Worm (Caenorhabditis elegans) whole organism, late embryonic: ENCODE data around the gene nlp-1.

Experiments used
- C08G9.2 ChIP-seq: sonication (generic microtip); optimal IDR thresholded peaks from 2 replicates; lab custom pipeline; 2016; ENCODE audit warnings: mild to moderate bottlenecking, missing genetic modification characterization, moderate library complexity, missing compliant biosample characterization
- K02D7.2 ChIP-seq: sonication (generic microtip); optimal IDR thresholded peaks from 2 replicates; lab custom pipeline; 2017; ENCODE audit warnings: mild to moderate bottlenecking, missing genetic modification characterization, missing compliant biosample characterization
- K09A11.1 ChIP-seq: sonication (generic microtip); optimal IDR thresholded peaks from 2 replicates; lab custom pipeline; 2017; ENCODE audit warnings: antibody characterized with exemption, mild to moderate bottlenecking, missing genetic modification characterization, missing compliant biosample characterization; ENCODE audit not compliant: insufficient read depth
- Y22D7AL.16 ChIP-seq: sonication (generic microtip); optimal IDR thresholded peaks from 2 replicates; lab custom pipeline; 2016; ENCODE audit warnings: missing genetic modification characterization, missing compliant biosample characterization
- ceh-18 ChIP-seq: sonication (generic microtip); optimal IDR thresholded peaks from 2 replicates; lab custom pipeline; 2016; ENCODE audit warnings: missing genetic modification characterization, missing compliant biosample characterization
- ceh-30 ChIP-seq: fragments of 150-350 bp; optimal IDR thresholded peaks from 2 replicates; lab custom pipeline; 2014; ENCODE audit warnings: missing biosample characterization, missing genetic modification characterization
- ceh-34 ChIP-seq: sonication (generic microtip); optimal IDR thresholded peaks from 2 replicates; lab custom pipeline; 2016; ENCODE audit warnings: mild to moderate bottlenecking, missing genetic modification characterization, missing compliant biosample characterization
- ceh-45 ChIP-seq: fragments of 200-800 bp; sonication (Bioruptor generic); IDR thresholded peaks from 2 replicates; pipeline ENCODE4 v1.3.6; 2022; ENCODE audit warnings: missing genetic modification reagents, missing genetic modification characterization, missing compliant biosample characterization
- ceh-48 ChIP-seq: sonication (generic microtip); optimal IDR thresholded peaks from 2 replicates; lab custom pipeline; 2016; ENCODE audit warnings: missing genetic modification characterization, inconsistent platforms, missing compliant biosample characterization
- ceh-6 ChIP-seq: fragments of 200-800 bp; sonication (Bioruptor generic); optimal IDR thresholded peaks from 2 replicates; lab custom pipeline; 2018; ENCODE audit warnings: mild to moderate bottlenecking, missing genetic modification characterization, missing compliant biosample characterization
- elt-2 ChIP-seq: sonication (generic microtip); optimal IDR thresholded peaks from 2 replicates; lab custom pipeline; 2016; ENCODE audit warnings: missing genetic modification reagents, missing genetic modification characterization, missing compliant biosample characterization
- eyg-1 ChIP-seq: sonication (generic microtip); optimal IDR thresholded peaks from 2 replicates; lab custom pipeline; 2016; ENCODE audit warnings: missing genotype, missing genetic modification characterization, missing compliant biosample characterization
- gmeb-2 ChIP-seq: sonication (generic microtip); optimal IDR thresholded peaks from 2 replicates; lab custom pipeline; 2016; ENCODE audit warnings: missing genetic modification characterization, inconsistent platforms, missing compliant biosample characterization
- hlh-13 ChIP-seq: fragments of 200-800 bp; sonication (Bioruptor generic); optimal IDR thresholded peaks from 2 replicates; lab custom pipeline; 2018; ENCODE audit warnings: mild to moderate bottlenecking, missing genetic modification characterization, missing compliant biosample characterization
- hlh-8 ChIP-seq: sonication (generic microtip); optimal IDR thresholded peaks from 2 replicates; lab custom pipeline; 2016; ENCODE audit warnings: missing genotype, missing genetic modification characterization, missing compliant biosample characterization
- lim-6 ChIP-seq: sonication (generic microtip); optimal IDR thresholded peaks from 2 replicates; lab custom pipeline; 2016; ENCODE audit warnings: missing genetic modification characterization, missing compliant biosample characterization
- nhr-232 ChIP-seq: sonication (generic microtip); optimal IDR thresholded peaks from 2 replicates; lab custom pipeline; 2016; ENCODE audit warnings: missing genetic modification characterization, missing compliant biosample characterization
- npax-4 ChIP-seq: sonication (generic microtip); optimal IDR thresholded peaks from 2 replicates; lab custom pipeline; 2016; ENCODE audit warnings: missing genetic modification characterization, missing compliant biosample characterization
- odd-2 ChIP-seq: sonication (generic microtip); optimal IDR thresholded peaks from 2 replicates; lab custom pipeline; 2017; ENCODE audit warnings: antibody characterized with exemption, mild to moderate bottlenecking, missing genetic modification characterization, missing compliant biosample characterization
- pag-3 ChIP-seq: sonication (generic microtip); optimal IDR thresholded peaks from 2 replicates; lab custom pipeline; 2016; ENCODE audit warnings: missing compliant biosample characterization, missing genetic modification characterization, borderline replicate concordance
- pqm-1 ChIP-seq: sonication (generic microtip); optimal IDR thresholded peaks from 2 replicates; lab custom pipeline; 2016; ENCODE audit warnings: missing genetic modification characterization, missing compliant biosample characterization
- pros-1 ChIP-seq: fragments of 150-350 bp; optimal IDR thresholded peaks from 2 replicates; lab custom pipeline; 2014; ENCODE audit warnings: missing biosample characterization, missing genetic modification reagents, missing genetic modification characterization
- rnt-1 ChIP-seq: sonication (generic microtip); optimal IDR thresholded peaks from 2 replicates; lab custom pipeline; 2016; ENCODE audit warnings: missing genetic modification characterization, missing compliant biosample characterization
- sdc-2 ChIP-seq: sonication (generic microtip); optimal IDR thresholded peaks from 2 replicates; lab custom pipeline; 2016; ENCODE audit warnings: missing genotype, missing genetic modification characterization, missing compliant biosample characterization
- sox-2 ChIP-seq: fragments of 200-800 bp; sonication (Bioruptor generic); IDR thresholded peaks from 2 replicates; pipeline ENCODE4 v1.3.6; 2022; ENCODE audit warnings: missing genetic modification reagents, missing genetic modification characterization, missing compliant biosample characterization
- syd-9 ChIP-seq: sonication (generic microtip); optimal IDR thresholded peaks from 2 replicates; lab custom pipeline; 2016; ENCODE audit warnings: mild to moderate bottlenecking, missing genetic modification characterization, moderate library complexity, missing compliant biosample characterization
- tbx-2 ChIP-seq: sonication (generic microtip); optimal IDR thresholded peaks from 2 replicates; lab custom pipeline; 2016; ENCODE audit warnings: missing genetic modification characterization, missing compliant biosample characterization
- tbx-7 ChIP-seq: sonication (generic microtip); optimal IDR thresholded peaks from 2 replicates; lab custom pipeline; 2016; ENCODE audit warnings: missing genotype, missing genetic modification characterization, missing compliant biosample characterization
- unc-3 ChIP-seq, 2 experiments: fragments of 200-800 bp in 1 of 2; sonication (Bioruptor generic) in 1 of 2; sonication (generic microtip) in 1 of 2; conservative IDR thresholded peaks in 1 of 2; optimal IDR thresholded peaks in 1 of 2; 2 replicates each; pipeline versions ENCODE4 v1.3.6 to Lab custom; 2016 to 2022; ENCODE audit warnings: missing compliant biosample characterization in 2 of 2, missing genetic modification characterization in 2 of 2, missing genetic modification reagents in 1 of 2
- unc-42 ChIP-seq: sonication (generic microtip); optimal IDR thresholded peaks from 2 replicates; lab custom pipeline; 2016; ENCODE audit warnings: missing genotype, missing genetic modification characterization, missing compliant biosample characterization
- unc-86 ChIP-seq: sonication (generic microtip); optimal IDR thresholded peaks from 2 replicates; lab custom pipeline; 2016; ENCODE audit warnings: missing genetic modification characterization, missing compliant biosample characterization

nlp-1 gene

ce11 chrX:3709747-3710146 is 17.6 kb upstream of the nlp-1 start:
- TF ChIP-seq ceh-30 (tag; lab: Kevin White, UChicago) (no peak), pqm-1 (tag; lab: Kevin White, UChicago) (no peak), ceh-18 (tag; lab: Kevin White, UChicago) (no peak), ceh-6 (GFP tag; lab: Kevin White, UChicago) (no peak), rnt-1 (tag; lab: Kevin White, UChicago) (no peak), ceh-34 (tag; lab: Kevin White, UChicago) (no peak), C08G9.2 (tag; lab: Kevin White, UChicago) (no peak), gmeb-2 (tag; lab: Kevin White, UChicago) (no peak), pag-3 (tag; lab: Kevin White, UChicago) (no peak), sox-2 (no peak), ceh-48 (tag; lab: Kevin White, UChicago) (no peak), unc-3 (GFP tag; conservative IDR thresholded peaks at IDR 0.05; lab: Robert Waterston, UW) (no peak), unc-3 (tag; optimal IDR thresholded peaks at IDR 0.05; lab: Kevin White, UChicago) (no peak), K09A11.1 (tag; lab: Kevin White, UChicago) (no peak)

- peak; percentile 56 for TF ChIP-seq hlh-8
- TF ChIP-seq hlh-13 (GFP tag; lab: Kevin White, UChicago) = no peak
These were observed 15.7 kb upstream of the nlp-1 start for ce11 chrX:3711581-3712101.

DNA sequence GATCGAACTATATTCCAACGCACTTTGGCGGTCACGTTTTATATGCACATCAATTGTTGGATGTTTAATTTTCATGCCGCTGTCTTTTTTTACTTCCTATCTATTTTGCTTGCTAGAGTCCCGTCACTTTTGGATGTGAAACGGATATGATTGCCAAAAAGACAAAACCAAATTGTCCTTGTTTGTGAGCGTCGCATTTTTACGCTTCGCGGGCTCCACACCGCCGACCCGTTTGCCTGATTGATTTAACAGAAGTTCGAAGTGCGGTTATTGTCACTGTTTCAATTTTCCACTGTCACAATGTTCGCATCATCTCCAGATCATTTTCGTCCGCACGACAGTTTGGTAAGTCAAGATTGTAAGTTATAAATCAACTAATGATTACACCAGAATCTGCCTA is 12.6 kb upstream of the nlp-1 start, which contains the start of gene C01C4.2:
C01C4.2 (plus strand) TSS at position 301 of the 400 bp plus-strand sequence.
- TF ChIP-seq C08G9.2 (tag; lab: Kevin White, UChicago) = no peak

- TF ChIP-seq C08G9.2 (tag; lab: Kevin White, UChicago) = no peak
- TF ChIP-seq nhr-232 = no peak
- TF ChIP-seq unc-42 (tag; lab: Kevin White, UChicago) = no peak
- no peak for TF ChIP-seq unc-86 (tag; lab: Kevin White, UChicago)
- no peak for TF ChIP-seq K02D7.2 (tag; lab: Kevin White, UChicago)
- no peak for TF ChIP-seq ceh-30 (tag; lab: Kevin White, UChicago)
- TF ChIP-seq tbx-7 (tag; lab: Kevin White, UChicago) = no peak
- TF ChIP-seq odd-2 = no peak
- TF ChIP-seq syd-9 (tag; lab: Kevin White, UChicago) = no peak
- no peak for TF ChIP-seq hlh-8
- TF ChIP-seq eyg-1 (tag; lab: Kevin White, UChicago) = no peak
- no peak for TF ChIP-seq npax-4 (tag; lab: Kevin White, UChicago)
These were observed 11.5 kb upstream of the nlp-1 start for ce11 chrX:3715835-3716234.

- TF ChIP-seq pros-1 = no peak
These were observed 1.9 kb upstream of the nlp-1 start for ce11 chrX:3725437-3725836.

- TF ChIP-seq Y22D7AL.16 (tag; lab: Kevin White, UChicago) (no peak), pag-3 (tag; lab: Kevin White, UChicago) (no peak), elt-2 (peak; percentile 64)
- TF ChIP-seq, all 69 proteins: peak for 1
These were observed 1.6 kb downstream of the nlp-1 start, which contains the start of gene aex-4 for ce11 chrX:3728970-3729369. aex-4 (plus strand) TSS chrX:3729281.

ce11 chrX:3733321-3733720 is 5.9 kb downstream of the nlp-1 start:
- no peak for TF ChIP-seq sdc-2
- no peak for TF ChIP-seq Y22D7AL.16 (tag; lab: Kevin White, UChicago)
- peak; percentile 58 for TF ChIP-seq ceh-18 (tag; lab: Kevin White, UChicago)
- no peak for TF ChIP-seq hlh-13 (GFP tag; lab: Kevin White, UChicago)
- TF ChIP-seq lim-6 = no peak
- peak; percentile 32 for TF ChIP-seq rnt-1 (tag; lab: Kevin White, UChicago)
- TF ChIP-seq C08G9.2 (tag; lab: Kevin White, UChicago) = no peak
- TF ChIP-seq sox-2 = no peak
- no peak for TF ChIP-seq hlh-8
- TF ChIP-seq unc-42 (tag; lab: Kevin White, UChicago) = no peak
- peak; percentile 1 for TF ChIP-seq tbx-2
- no peak for TF ChIP-seq ceh-45 (GFP tag; lab: Robert Waterston, UW)
